Worm (Caenorhabditis elegans) whole organism, late embryonic: Measurements from ENCODE around the gene nhl-2.

ENCODE experiments used
- C38D4.7 ChIP-seq: fragments of 200-800 bp; sonication (Bioruptor generic); optimal IDR thresholded peaks from 2 replicates; lab custom pipeline; 2018; ENCODE audit warnings: mild to moderate bottlenecking, missing genetic modification characterization, moderate library complexity, missing compliant biosample characterization
- Y22D7AL.16 ChIP-seq: sonication (generic microtip); optimal IDR thresholded peaks from 2 replicates; lab custom pipeline; 2016; ENCODE audit warnings: missing genetic modification characterization, missing compliant biosample characterization
- ceh-14 ChIP-seq: sonication (generic microtip); optimal IDR thresholded peaks from 2 replicates; lab custom pipeline; 2016; ENCODE audit warnings: missing genotype, missing genetic modification characterization, missing compliant biosample characterization
- ceh-18 ChIP-seq: sonication (generic microtip); optimal IDR thresholded peaks from 2 replicates; lab custom pipeline; 2016; ENCODE audit warnings: missing genetic modification characterization, missing compliant biosample characterization
- ceh-2 ChIP-seq: sonication (generic microtip); optimal IDR thresholded peaks from 2 replicates; lab custom pipeline; 2016; ENCODE audit warnings: missing genotype, missing genetic modification characterization, missing compliant biosample characterization
- ceh-30 ChIP-seq: fragments of 150-350 bp; optimal IDR thresholded peaks from 2 replicates; lab custom pipeline; 2014; ENCODE audit warnings: missing biosample characterization, missing genetic modification characterization
- ceh-31 ChIP-seq: sonication (generic microtip); optimal IDR thresholded peaks from 2 replicates; lab custom pipeline; 2016; ENCODE audit warnings: missing genetic modification characterization, missing compliant biosample characterization
- ceh-34 ChIP-seq: sonication (generic microtip); optimal IDR thresholded peaks from 2 replicates; lab custom pipeline; 2016; ENCODE audit warnings: mild to moderate bottlenecking, missing genetic modification characterization, missing compliant biosample characterization
- ceh-45 ChIP-seq: fragments of 200-800 bp; sonication (Bioruptor generic); IDR thresholded peaks from 2 replicates; pipeline ENCODE4 v1.3.6; 2022; ENCODE audit warnings: missing genetic modification reagents, missing genetic modification characterization, missing compliant biosample characterization
- ceh-48 ChIP-seq: sonication (generic microtip); optimal IDR thresholded peaks from 2 replicates; lab custom pipeline; 2016; ENCODE audit warnings: missing genetic modification characterization, inconsistent platforms, missing compliant biosample characterization
- ceh-9 ChIP-seq: sonication (generic microtip); optimal IDR thresholded peaks from 2 replicates; lab custom pipeline; 2016; ENCODE audit warnings: mild to moderate bottlenecking, missing genetic modification characterization, inconsistent platforms, missing compliant biosample characterization
- che-1 ChIP-seq: sonication (generic microtip); optimal IDR thresholded peaks from 2 replicates; lab custom pipeline; 2016; ENCODE audit warnings: mild to moderate bottlenecking, missing genetic modification characterization, missing compliant biosample characterization
- dve-1 ChIP-seq: sonication (generic microtip); optimal IDR thresholded peaks from 2 replicates; lab custom pipeline; 2017; ENCODE audit warnings: antibody characterized with exemption, mild to moderate bottlenecking, missing genetic modification characterization, missing compliant biosample characterization
- elt-2 ChIP-seq: sonication (generic microtip); optimal IDR thresholded peaks from 2 replicates; lab custom pipeline; 2016; ENCODE audit warnings: missing genetic modification reagents, missing genetic modification characterization, missing compliant biosample characterization
- elt-4 ChIP-seq: sonication (generic microtip); optimal IDR thresholded peaks from 2 replicates; lab custom pipeline; 2016; ENCODE audit warnings: missing genetic modification characterization, missing compliant biosample characterization
- ets-4 ChIP-seq: sonication (generic microtip); optimal IDR thresholded peaks from 2 replicates; lab custom pipeline; 2016; ENCODE audit warnings: missing genetic modification characterization, missing compliant biosample characterization
- fax-1 ChIP-seq: sonication (generic microtip); optimal IDR thresholded peaks from 2 replicates; lab custom pipeline; 2016; ENCODE audit warnings: missing genotype, missing genetic modification characterization, missing compliant biosample characterization
- fkh-6 ChIP-seq: sonication (generic microtip); optimal IDR thresholded peaks from 2 replicates; lab custom pipeline; 2016; ENCODE audit warnings: missing genetic modification characterization, missing compliant biosample characterization
- hlh-30 ChIP-seq: sonication (generic microtip); optimal IDR thresholded peaks from 2 replicates; lab custom pipeline; 2017; ENCODE audit warnings: antibody characterized with exemption, missing genetic modification characterization, missing compliant biosample characterization; ENCODE audit not compliant: insufficient read depth
- hlh-6 ChIP-seq: sonication (generic microtip); optimal IDR thresholded peaks from 2 replicates; lab custom pipeline; 2016; ENCODE audit warnings: missing genotype, missing genetic modification characterization, missing compliant biosample characterization
- hlh-8 ChIP-seq: sonication (generic microtip); optimal IDR thresholded peaks from 2 replicates; lab custom pipeline; 2016; ENCODE audit warnings: missing genotype, missing genetic modification characterization, missing compliant biosample characterization
- lim-6 ChIP-seq: sonication (generic microtip); optimal IDR thresholded peaks from 2 replicates; lab custom pipeline; 2016; ENCODE audit warnings: missing genetic modification characterization, missing compliant biosample characterization
- lin-11 ChIP-seq: fragments of 200-800 bp; sonication (Bioruptor generic); optimal IDR thresholded peaks from 2 replicates; lab custom pipeline; 2018; ENCODE audit warnings: mild to moderate bottlenecking, missing genetic modification characterization, missing compliant biosample characterization
- madf-2 ChIP-seq: sonication (generic microtip); optimal IDR thresholded peaks from 2 replicates; lab custom pipeline; 2017; ENCODE audit warnings: missing genetic modification characterization, missing compliant biosample characterization
- pat-9 ChIP-seq: fragments of 200-800 bp; sonication (Bioruptor generic); optimal IDR thresholded peaks from 2 replicates; lab custom pipeline; 2018; ENCODE audit warnings: mild to moderate bottlenecking, missing genetic modification characterization, moderate library complexity, missing compliant biosample characterization
- pax-1 ChIP-seq: fragments of 150-350 bp; optimal IDR thresholded peaks from 2 replicates; lab custom pipeline; 2014; ENCODE audit warnings: missing biosample characterization, missing genetic modification characterization
- pha-2 ChIP-seq: sonication (generic microtip); optimal IDR thresholded peaks from 2 replicates; lab custom pipeline; 2017; ENCODE audit warnings: mild to moderate bottlenecking, missing genetic modification characterization, missing compliant biosample characterization
- pha-4 ChIP-seq: fragments of 150-350 bp; optimal IDR thresholded peaks from 2 replicates; lab custom pipeline; 2018; ENCODE audit warnings: missing biosample characterization, missing genetic modification reagents, missing genetic modification characterization
- pros-1 ChIP-seq: fragments of 150-350 bp; optimal IDR thresholded peaks from 2 replicates; lab custom pipeline; 2014; ENCODE audit warnings: missing biosample characterization, missing genetic modification reagents, missing genetic modification characterization
- ref-2 ChIP-seq: sonication (generic microtip); optimal IDR thresholded peaks from 2 replicates; lab custom pipeline; 2016; ENCODE audit warnings: missing genetic modification characterization, missing compliant biosample characterization
- rnt-1 ChIP-seq: sonication (generic microtip); optimal IDR thresholded peaks from 2 replicates; lab custom pipeline; 2016; ENCODE audit warnings: missing genetic modification characterization, missing compliant biosample characterization
- sdc-2 ChIP-seq: sonication (generic microtip); optimal IDR thresholded peaks from 2 replicates; lab custom pipeline; 2016; ENCODE audit warnings: missing genotype, missing genetic modification characterization, missing compliant biosample characterization
- sox-4 ChIP-seq: sonication (generic microtip); optimal IDR thresholded peaks from 2 replicates; lab custom pipeline; 2017; ENCODE audit warnings: mild to moderate bottlenecking, missing genetic modification characterization, inconsistent platforms, missing compliant biosample characterization
- ttx-3 ChIP-seq: sonication (generic microtip); optimal IDR thresholded peaks from 2 replicates; lab custom pipeline; 2016; ENCODE audit warnings: missing genetic modification reagents, missing genetic modification characterization, missing compliant biosample characterization
- unc-55 ChIP-seq: sonication (generic microtip); optimal IDR thresholded peaks from 2 replicates; lab custom pipeline; 2017; ENCODE audit warnings: missing biosample characterization, missing genetic modification reagents, missing genetic modification characterization
- unc-86 ChIP-seq: sonication (generic microtip); optimal IDR thresholded peaks from 2 replicates; lab custom pipeline; 2016; ENCODE audit warnings: missing genetic modification characterization, missing compliant biosample characterization
- zip-5 ChIP-seq: sonication (generic microtip); optimal IDR thresholded peaks from 2 replicates; lab custom pipeline; 2016; ENCODE audit warnings: missing genetic modification characterization, missing compliant biosample characterization
- ztf-16 ChIP-seq: sonication (generic microtip); optimal IDR thresholded peaks from 2 replicates; lab custom pipeline; 2017; ENCODE audit warnings: missing genetic modification characterization, missing compliant biosample characterization

Gene nhl-2

ce11 chrIII:4947352-4947751 is 48.5 kb upstream of the nhl-2 start (continued):
- TF ChIP-seq ceh-45 (GFP tag; lab: Robert Waterston, UW), result no peak
- no peak for TF ChIP-seq pha-4
- peak; percentile 47 for TF ChIP-seq pros-1 (tag; lab: Kevin White, UChicago)
- TF ChIP-seq unc-55, result no peak
- peak; percentile 75 for TF ChIP-seq hlh-6 (tag; lab: Kevin White, UChicago)
- peak; percentile 76 for TF ChIP-seq hlh-8 (tag; lab: Kevin White, UChicago)
- TF ChIP-seq pat-9 (tag; lab: Kevin White, UChicago), result no peak
- TF ChIP-seq Y22D7AL.16 (tag; lab: Kevin White, UChicago), result no peak
- TF ChIP-seq rnt-1, result peak; percentile 85
- TF ChIP-seq fax-1 (tag; lab: Kevin White, UChicago), result peak; percentile 52
- peak; percentile 66 for TF ChIP-seq ceh-14 (tag; lab: Kevin White, UChicago)
- no peak for TF ChIP-seq elt-4
- peak; percentile 80 for TF ChIP-seq ref-2 (tag; lab: Kevin White, UChicago)
- TF ChIP-seq C38D4.7 (GFP tag; lab: Kevin White, UChicago), result peak; percentile 18
- TF ChIP-seq ceh-48 (tag; lab: Kevin White, UChicago), result no peak
- TF ChIP-seq fkh-6 (tag; lab: Kevin White, UChicago), result no peak
- TF ChIP-seq, all 69 proteins: peak for 32

DNA sequence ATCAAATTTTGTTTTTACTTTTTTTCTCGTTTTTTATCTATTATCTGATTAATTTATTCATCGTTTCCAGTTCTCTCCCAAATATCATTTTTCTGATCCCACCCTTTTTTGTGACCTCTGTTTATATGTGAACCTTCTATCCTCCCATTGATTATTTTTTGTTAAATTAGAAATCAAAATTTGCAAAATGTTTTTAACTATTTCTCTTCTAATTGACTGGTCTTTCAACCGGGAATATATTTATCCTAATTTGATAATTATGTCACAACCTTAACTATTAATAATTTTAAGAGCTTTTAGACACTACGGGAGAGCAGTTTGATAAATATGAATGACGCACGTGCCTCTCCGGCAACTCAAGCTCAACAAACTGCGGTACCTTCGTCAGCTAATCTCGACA is 45.3 kb upstream of the nhl-2 start, which contains the start of gene ntl-9:
Gene ntl-9 (plus strand): TSS at position 301 of the 400 bp plus-strand sequence.
- no peak for TF ChIP-seq ttx-3
- no peak for TF ChIP-seq che-1 (tag; lab: Kevin White, UChicago)
- no peak for TF ChIP-seq ceh-31 (tag; lab: Kevin White, UChicago)
- TF ChIP-seq ref-2 (tag; lab: Kevin White, UChicago), result no peak
- TF ChIP-seq ceh-34 (tag; lab: Kevin White, UChicago), result no peak
- no peak for TF ChIP-seq unc-86 (tag; lab: Kevin White, UChicago)
- no peak for TF ChIP-seq ceh-30 (tag; lab: Kevin White, UChicago)
- no peak for TF ChIP-seq pax-1 (tag; lab: Kevin White, UChicago)
- no peak for TF ChIP-seq ceh-9
- TF ChIP-seq fax-1 (tag; lab: Kevin White, UChicago), result no peak
- TF ChIP-seq elt-2 (tag; lab: Kevin White, UChicago), result no peak
- TF ChIP-seq unc-55, result no peak
- TF ChIP-seq lim-6, result no peak
- TF ChIP-seq sdc-2 (tag; lab: Kevin White, UChicago), result no peak
- TF ChIP-seq pros-1 (tag; lab: Kevin White, UChicago), result no peak
- TF ChIP-seq ceh-18 (tag; lab: Kevin White, UChicago), result no peak
- TF ChIP-seq ets-4 (tag; lab: Kevin White, UChicago), result no peak
- TF ChIP-seq ceh-2 (tag; lab: Kevin White, UChicago), result no peak
- TF ChIP-seq hlh-30 (tag; lab: Kevin White, UChicago), result no peak
- TF ChIP-seq pat-9 (tag; lab: Kevin White, UChicago), result no peak

ce11 chrIII:4939267-4939666 is 40.4 kb upstream of the nhl-2 start, which contains the start of gene rpb-2:
rpb-2 (plus strand) TSS chrIII:4939567.
- TF ChIP-seq hlh-6 (tag; lab: Kevin White, UChicago), result no peak
- TF ChIP-seq pha-4, result no peak
- no peak for TF ChIP-seq rnt-1
- TF ChIP-seq zip-5 (tag; lab: Kevin White, UChicago), result no peak
- no peak for TF ChIP-seq ztf-16 (tag; lab: Kevin White, UChicago)
- no peak for TF ChIP-seq lin-11 (tag; lab: Kevin White, UChicago)
- TF ChIP-seq Y22D7AL.16 (tag; lab: Kevin White, UChicago), result no peak
- no peak for TF ChIP-seq pha-2 (tag; lab: Kevin White, UChicago)
- TF ChIP-seq ref-2 (tag; lab: Kevin White, UChicago), result no peak
- no peak for TF ChIP-seq elt-2 (tag; lab: Kevin White, UChicago)
- no peak for TF ChIP-seq sox-4 (tag; lab: Kevin White, UChicago)
- no peak for TF ChIP-seq madf-2 (tag; lab: Kevin White, UChicago)
- no peak for TF ChIP-seq dve-1
- TF ChIP-seq ceh-45 (GFP tag; lab: Robert Waterston, UW), result no peak
- TF ChIP-seq, all 69 proteins: peak for 0
